Worm (Caenorhabditis elegans): Measurements from ENCODE around the gene C05E11.2.

C05E11.2 gene

ce11 chrX:4553491-4553890 lies 33.2 kb upstream of the C05E11.2 start:
- TF ChIP-seq B0261.1 (tag; optimal IDR thresholded peaks at IDR 0.05) (no peak), nhr-120 (GFP tag; IDR thresholded peaks at IDR 0.05) (no peak), cebp-1 (GFP tag; IDR thresholded peaks at IDR 0.05) (no peak), cebp-1 (tag; optimal IDR thresholded peaks at IDR 0.05) (peak; percentile 39)

ce11 chrX:4554385-4554784 lies 32.3 kb upstream of the C05E11.2 start, which contains the start of gene ham-2:
TSS of gene ham-2 (plus strand) at chrX:4554685.
- TF ChIP-seq aptf-3 (GFP tag; IDR thresholded peaks at IDR 0.05) = no peak
- TF ChIP-seq akir-1 (GFP tag; optimal IDR thresholded peaks at IDR 0.05) = no peak
- no peak for TF ChIP-seq hlh-26 (GFP tag; conservative IDR thresholded peaks at IDR 0.05)
- TF ChIP-seq rcor-1 (GFP tag; IDR thresholded peaks at IDR 0.05) = no peak
- no peak for TF ChIP-seq C06A6.2 (GFP tag; conservative IDR thresholded peaks at IDR 0.05)
- TF ChIP-seq hrde-1 (tag; optimal IDR thresholded peaks at IDR 0.05; ENCODE audit: borderline replicate concordance) = no peak
- TF ChIP-seq lin-40 (tag; optimal IDR thresholded peaks at IDR 0.05) = no peak
- no peak for TF ChIP-seq Y79H2A.3 (GFP tag; conservative IDR thresholded peaks at IDR 0.05)
- TF ChIP-seq tbx-9 (tag; optimal IDR thresholded peaks at IDR 0.05; ENCODE audit: borderline replicate concordance) = no peak
- TF ChIP-seq xnd-1 (tag; optimal IDR thresholded peaks at IDR 0.05) = no peak
- TF ChIP-seq tlf-1 (GFP tag; optimal IDR thresholded peaks at IDR 0.05) = no peak
- no peak for TF ChIP-seq rpc-1 (optimal IDR thresholded peaks at IDR 0.05)
- TF ChIP-seq rpc-1 (tag; optimal IDR thresholded peaks at IDR 0.05) = no peak
- no peak for TF ChIP-seq B0019.2 (GFP tag; conservative IDR thresholded peaks at IDR 0.05)
- TF ChIP-seq lin-54 (GFP tag; optimal IDR thresholded peaks at IDR 0.05) = no peak
- no peak for TF ChIP-seq attf-5 (GFP tag; optimal IDR thresholded peaks at IDR 0.05)
- no peak for TF ChIP-seq unc-130 (GFP tag; optimal IDR thresholded peaks at IDR 0.05)
- no peak for TF ChIP-seq dpl-1 (GFP tag; optimal IDR thresholded peaks at IDR 0.05)

ce11 chrX:4556028-4556427 lies 30.7 kb upstream of the C05E11.2 start:
- TF ChIP-seq mel-28 (tag; optimal IDR thresholded peaks at IDR 0.05; ENCODE audit: borderline replicate concordance) (no peak), dox-1 (GFP tag; IDR thresholded peaks at IDR 0.05) (no peak), attf-5 (GFP tag; optimal IDR thresholded peaks at IDR 0.05) (no peak), F23B12.7 (tag; optimal IDR thresholded peaks at IDR 0.05; ENCODE audit: insufficient read depth) (no peak), madf-10 (tag; optimal IDR thresholded peaks at IDR 0.05) (no peak), lin-54 (GFP tag; optimal IDR thresholded peaks at IDR 0.05) (no peak), dpl-1 (GFP tag; optimal IDR thresholded peaks at IDR 0.05) (no peak), die-1 (tag; optimal IDR thresholded peaks at IDR 0.05) (no peak)

- TF ChIP-seq aptf-2 (GFP tag; conservative IDR thresholded peaks at IDR 0.05) = no peak
- TF ChIP-seq hmg-1.2 (GFP tag; IDR thresholded peaks at IDR 0.05) = no peak
- no peak for TF ChIP-seq egrh-3 (GFP tag; IDR thresholded peaks at IDR 0.05)
- no peak for TF ChIP-seq atf-7 (tag; optimal IDR thresholded peaks at IDR 0.05)
- TF ChIP-seq rec-8 (tag; optimal IDR thresholded peaks at IDR 0.05) = no peak
- TF ChIP-seq die-1 (tag; optimal IDR thresholded peaks at IDR 0.05) = no peak
- no peak for TF ChIP-seq zfh-2 (GFP tag; conservative IDR thresholded peaks at IDR 0.05)
- TF ChIP-seq zim-3 (tag; optimal IDR thresholded peaks at IDR 0.05) = no peak
- TF ChIP-seq D2030.7 (GFP tag; IDR thresholded peaks at IDR 0.05) = no peak
- TF ChIP-seq lin-40 (tag; optimal IDR thresholded peaks at IDR 0.05) = no peak
- no peak for TF ChIP-seq nhr-179 (tag; optimal IDR thresholded peaks at IDR 0.05)
- TF ChIP-seq F22D6.2 (tag; optimal IDR thresholded peaks at IDR 0.05) = no peak
- no peak for TF ChIP-seq F57C9.4 (tag; optimal IDR thresholded peaks at IDR 0.05)
- no peak for TF ChIP-seq hlh-26 (GFP tag; conservative IDR thresholded peaks at IDR 0.05)
- TF ChIP-seq ccch-3 (GFP tag; optimal IDR thresholded peaks at IDR 0.05) = no peak
- no peak for TF ChIP-seq ceh-58 (GFP tag; IDR thresholded peaks at IDR 0.05)
- no peak for TF ChIP-seq lin-26 (GFP tag; IDR thresholded peaks at IDR 0.05)
- TF ChIP-seq gei-17 (GFP tag; optimal IDR thresholded peaks at IDR 0.05) = no peak
- no peak for TF ChIP-seq ztf-3 (GFP tag; optimal IDR thresholded peaks at IDR 0.05)
- no peak for TF ChIP-seq Y67H2A.10 (GFP tag; conservative IDR thresholded peaks at IDR 0.05)
These were observed 24.9 kb upstream of the C05E11.2 start, which contains the start of gene C05E11.6 for ce11 chrX:4561863-4562262. TSS of gene C05E11.6 (plus strand) at chrX:4562163.
